Worm (Caenorhabditis elegans) whole organism, L4 larva: ENCODE data around the gene ocr-4.

Experiments
- ceh-82 ChIP-seq: sonication (generic microtip); optimal IDR thresholded peaks from 2 replicates; lab custom pipeline; 2017; ENCODE audit warnings: missing biosample characterization, missing genetic modification characterization
- dmd-8 ChIP-seq: fragments of 200-800 bp; sonication (Bioruptor generic); IDR thresholded peaks from 2 replicates; pipeline ENCODE4 v1.3.6; 2022; ENCODE audit warnings: missing genetic modification characterization, missing compliant biosample characterization
- egl-27 ChIP-seq: sonication (generic microtip); optimal IDR thresholded peaks from 3 replicates; lab custom pipeline; 2017; ENCODE audit warnings: missing biosample characterization, missing genetic modification reagents, missing genetic modification characterization
- fkh-10 ChIP-seq: fragments of 150-350 bp; optimal IDR thresholded peaks from 2 replicates; lab custom pipeline; 2014; ENCODE audit warnings: missing biosample characterization, missing genetic modification reagents, missing genetic modification characterization
- hmg-1.1 ChIP-seq: fragments of 200-800 bp; sonication (Bioruptor generic); IDR thresholded peaks from 2 replicates; pipeline ENCODE4 v1.3.6; 2022; ENCODE audit warnings: missing genetic modification reagents, missing genetic modification characterization, missing compliant biosample characterization
- lin-15B ChIP-seq: fragments of 150-350 bp; sonication (generic microtip); optimal IDR thresholded peaks from 3 replicates; lab custom pipeline; 2014; ENCODE audit warnings: missing biosample characterization, missing genetic modification characterization
- lir-3 ChIP-seq: sonication (generic microtip); optimal IDR thresholded peaks from 2 replicates; lab custom pipeline; 2016; ENCODE audit warnings: mild to moderate bottlenecking, missing genetic modification characterization, missing compliant biosample characterization
- pqm-1 ChIP-seq: sonication (generic microtip); optimal IDR thresholded peaks from 2 replicates; lab custom pipeline; 2017; ENCODE audit warnings: missing biosample characterization, missing genetic modification characterization
- skn-1 ChIP-seq: fragments of 150-350 bp; optimal IDR thresholded peaks from 2 replicates; lab custom pipeline; 2014; ENCODE audit warnings: missing biosample characterization, missing genetic modification characterization
- snpc-4 ChIP-seq: fragments of 150-350 bp; optimal IDR thresholded peaks from 2 replicates; lab custom pipeline; 2014; ENCODE audit warnings: missing biosample characterization, missing genetic modification characterization
- vab-7 ChIP-seq: fragments of 200-800 bp; sonication (Bioruptor generic); IDR thresholded peaks from 2 replicates; pipeline ENCODE4 v1.3.6; 2022; ENCODE audit warnings: missing genetic modification reagents, missing genetic modification characterization, missing compliant biosample characterization
- zag-1 ChIP-seq: fragments of 150-350 bp; optimal IDR thresholded peaks from 2 replicates; lab custom pipeline; 2014; ENCODE audit warnings: missing biosample characterization, missing genetic modification characterization

DNA sequence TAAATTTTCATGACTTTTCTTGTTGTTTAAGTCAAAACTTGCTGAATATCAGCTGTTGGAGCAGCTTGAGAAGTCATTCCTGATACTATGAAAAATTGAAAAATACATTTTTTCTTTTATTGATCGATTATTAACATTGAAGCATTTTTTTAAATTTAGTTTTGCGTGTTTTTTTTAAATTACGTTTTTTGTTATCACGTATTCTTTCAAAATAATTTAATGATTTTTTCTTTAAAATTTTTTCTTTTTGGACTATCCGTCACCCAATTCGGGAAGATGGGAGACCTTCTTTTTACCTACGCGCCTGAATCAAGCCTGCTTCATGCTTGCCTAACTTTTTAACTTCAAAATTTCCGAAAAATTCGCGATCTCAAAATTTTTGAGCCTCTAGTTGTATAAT is 38.5 kb downstream of the ocr-4 start, which contains the start of gene F42C5.5:
- no peak for TF ChIP-seq pqm-1 (tag; lab: Kevin White, UChicago)
- TF ChIP-seq zag-1 (tag; lab: Kevin White, UChicago), result no peak
- TF ChIP-seq ceh-82 (tag; lab: Kevin White, UChicago), result no peak
- TF ChIP-seq fkh-10 (GFP tag; lab: Kevin White, UChicago), result no peak
- no peak for TF ChIP-seq egl-27 (tag; lab: Kevin White, UChicago)
- no peak for TF ChIP-seq hmg-1.1 (GFP tag; lab: Robert Waterston, UW)
- TF ChIP-seq vab-7, result no peak
- no peak for TF ChIP-seq skn-1 (tag; lab: Kevin White, UChicago)
- no peak for TF ChIP-seq snpc-4 (tag; lab: Kevin White, UChicago)
- TF ChIP-seq lin-15B, result no peak
- no peak for TF ChIP-seq lir-3 (tag; lab: Kevin White, UChicago)
- TF ChIP-seq dmd-8, result no peak
